Fruit fly (Drosophila melanogaster): ENCODE data around the gene CG11970.

The CG11970 gene

DNA sequence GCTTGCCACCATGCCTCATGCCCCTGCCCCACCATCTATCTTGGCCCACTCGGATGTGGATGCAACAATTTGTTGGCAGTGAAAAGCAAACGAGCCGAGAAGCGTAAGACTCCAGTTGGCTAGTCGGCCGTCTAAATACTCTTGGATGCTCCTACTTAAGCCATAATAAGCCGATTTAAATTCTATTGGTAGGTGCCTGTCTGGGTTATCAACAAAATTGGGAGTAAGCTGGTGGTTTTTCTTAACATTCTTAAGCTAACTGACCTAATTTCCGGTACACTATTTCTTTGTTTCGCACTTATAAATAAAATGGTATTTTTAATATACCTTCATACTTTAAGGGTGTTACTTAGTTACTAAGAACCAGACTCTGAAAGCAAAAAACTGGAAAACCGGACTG is 26.8 kb upstream of the CG11970 start:
- peak; percentile 3 for TF ChIP-seq vri (GFP tag; optimal IDR thresholded peaks at IDR 0.05)
- peak; percentile 37 for TF ChIP-seq Ets96B (tag; optimal IDR thresholded peaks at IDR 0.05)
- TF ChIP-seq svp (GFP tag), result peak; percentile 83
- TF ChIP-seq CG32006 (GFP tag; optimal IDR thresholded peaks at IDR 0.05), result peak; percentile 0
- TF ChIP-seq CG3919 (GFP tag; optimal IDR thresholded peaks at IDR 0.05), result peak; percentile 3
- TF ChIP-seq CG6808 (GFP tag; optimal IDR thresholded peaks at IDR 0.05), result peak; percentile 1
- no peak for TF ChIP-seq CG11762 (GFP tag; optimal IDR thresholded peaks at IDR 0.05; ENCODE audit: insufficient read depth)
- no peak for TF ChIP-seq dac (GFP tag; optimal IDR thresholded peaks at IDR 0.05)
- peak; percentile 14 for TF ChIP-seq Hr39 (GFP tag; optimal IDR thresholded peaks at IDR 0.05)
- no peak for TF ChIP-seq OdsH (GFP tag; optimal IDR thresholded peaks at IDR 0.05)
- TF ChIP-seq CG11294 (GFP tag; IDR thresholded peaks at IDR 0.05), result no peak
- TF ChIP-seq Eip75B (GFP tag; optimal IDR thresholded peaks at IDR 0.05), result peak; percentile 48
- no peak for TF ChIP-seq fkh (GFP tag; optimal IDR thresholded peaks at IDR 0.05)
- peak; percentile 28 for TF ChIP-seq esn (GFP tag; optimal IDR thresholded peaks at IDR 0.05)
- 0 out of 2 replicates have a peak, but pooled peaks have one; percentile 6 for TF ChIP-seq CG15336 (GFP tag; IDR thresholded peaks at IDR 0.05)
- peak; percentile 37 for TF ChIP-seq Sox102F (GFP tag; optimal IDR thresholded peaks at IDR 0.05)
- TF ChIP-seq CG10669 (GFP tag; optimal IDR thresholded peaks at IDR 0.05), result peak; percentile 9
- TF ChIP-seq ss (GFP tag; optimal IDR thresholded peaks at IDR 0.05), result peak in 1 of 2 experiments; percentile 47
- no peak for TF ChIP-seq CG6792 (GFP tag; optimal IDR thresholded peaks at IDR 0.05)
- TF ChIP-seq lz (GFP tag; optimal IDR thresholded peaks at IDR 0.05), result peak; percentile 37
- no peak for TF ChIP-seq Blimp-1 (GFP tag; optimal IDR thresholded peaks at IDR 0.05)
- TF ChIP-seq CG31627 (GFP tag; optimal IDR thresholded peaks at IDR 0.05), result peak; percentile 32
- TF ChIP-seq topi (GFP tag; optimal IDR thresholded peaks at IDR 0.05), result peak; percentile 19
- peak; percentile 38 for TF ChIP-seq cyc (GFP tag; optimal IDR thresholded peaks at IDR 0.05)
- peak; percentile 4 for TF ChIP-seq acj6 (GFP tag; optimal IDR thresholded peaks at IDR 0.05)
- TF ChIP-seq pdm3 (GFP tag; optimal IDR thresholded peaks at IDR 0.05), result peak; percentile 30
- TF ChIP-seq CG3032 (tag; optimal IDR thresholded peaks at IDR 0.05), result peak; percentile 38
- no peak for TF ChIP-seq spab (GFP tag; optimal IDR thresholded peaks at IDR 0.05)
- peak; percentile 75 for TF ChIP-seq dsx (GFP tag; optimal IDR thresholded peaks at IDR 0.05; ENCODE audit: poor library complexity, severe bottlenecking)
- TF ChIP-seq Met (GFP tag; optimal IDR thresholded peaks at IDR 0.05), result peak; percentile 34
- TF ChIP-seq Eip93F (GFP tag; optimal IDR thresholded peaks at IDR 0.05), result no peak
- TF ChIP-seq Smox (GFP tag; optimal IDR thresholded peaks at IDR 0.05), result peak; percentile 13
- TF ChIP-seq Sox14 (GFP tag; optimal IDR thresholded peaks at IDR 0.05), result peak; percentile 31
- peak; percentile 75 for TF ChIP-seq Eip78C (GFP tag)

DNA sequence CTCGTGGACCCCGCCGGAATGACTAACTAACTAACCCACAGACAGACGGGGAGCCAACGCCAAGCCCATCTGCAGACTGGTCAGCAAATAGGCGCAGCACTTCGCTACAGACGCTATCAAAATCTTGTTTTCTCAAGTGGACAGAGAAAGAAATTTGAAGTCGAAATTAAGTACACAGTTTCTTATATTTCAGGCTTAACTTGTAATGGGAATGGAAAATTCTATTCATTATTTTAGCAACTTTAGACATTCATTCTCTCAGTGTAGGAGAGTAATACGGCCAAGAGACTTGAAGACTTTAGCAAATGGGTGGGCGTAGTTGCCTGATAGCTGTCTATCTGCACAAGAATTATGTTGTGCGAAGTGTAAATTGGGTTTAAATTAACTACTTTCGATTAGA is 26.2 kb upstream of the CG11970 start:
- no peak for TF ChIP-seq esn (GFP tag; optimal IDR thresholded peaks at IDR 0.05)
- peak; percentile 64 for TF ChIP-seq CG6808 (GFP tag; optimal IDR thresholded peaks at IDR 0.05)
- TF ChIP-seq Ets21C (GFP tag; optimal IDR thresholded peaks at IDR 0.05), result no peak
- TF ChIP-seq Hr38 (GFP tag; optimal IDR thresholded peaks at IDR 0.05), result no peak
- peak; percentile 30 for TF ChIP-seq topi (GFP tag; optimal IDR thresholded peaks at IDR 0.05)
- peak; percentile 42 for TF ChIP-seq achi (GFP tag; optimal IDR thresholded peaks at IDR 0.05)
- TF ChIP-seq CG8632 (GFP tag; optimal IDR thresholded peaks at IDR 0.05), result peak; percentile 38
- TF ChIP-seq CG3032 (tag; optimal IDR thresholded peaks at IDR 0.05), result peak; percentile 72
- peak; percentile 39 for TF ChIP-seq dsx (GFP tag; optimal IDR thresholded peaks at IDR 0.05; ENCODE audit: poor library complexity, severe bottlenecking)
- TF ChIP-seq fd59A (GFP tag; optimal IDR thresholded peaks at IDR 0.05), result peak; percentile 56
- peak; percentile 41 for TF ChIP-seq pdm3 (GFP tag; optimal IDR thresholded peaks at IDR 0.05)
- TF ChIP-seq spab (GFP tag; optimal IDR thresholded peaks at IDR 0.05), result peak; percentile 37
- TF ChIP-seq Gug (GFP tag; IDR thresholded peaks at IDR 0.05), result peak; percentile 43; the same call in 1 of the 2 replicates
- no peak for TF ChIP-seq CG34406 (GFP tag; optimal IDR thresholded peaks at IDR 0.05)
- peak; percentile 73 for TF ChIP-seq Ets96B (tag; optimal IDR thresholded peaks at IDR 0.05)
- peak; percentile 10 for TF ChIP-seq CG6276 (GFP tag; optimal IDR thresholded peaks at IDR 0.05)
- TF ChIP-seq CG3919 (GFP tag; optimal IDR thresholded peaks at IDR 0.05), result peak; percentile 67
- TF ChIP-seq Hr4 (GFP tag; optimal IDR thresholded peaks at IDR 0.05), result peak; percentile 49
- TF ChIP-seq Met (GFP tag; optimal IDR thresholded peaks at IDR 0.05), result no peak
- no peak for TF ChIP-seq CG11762 (GFP tag; optimal IDR thresholded peaks at IDR 0.05; ENCODE audit: insufficient read depth)
- peak; percentile 83 for TF ChIP-seq CG6163 (GFP tag; IDR thresholded peaks at IDR 0.05)
- TF ChIP-seq CG10669 (GFP tag; optimal IDR thresholded peaks at IDR 0.05), result peak; percentile 65
- TF ChIP-seq salr (GFP tag; optimal IDR thresholded peaks at IDR 0.05), result peak; percentile 35 to 45
- no peak for TF ChIP-seq fkh (GFP tag; optimal IDR thresholded peaks at IDR 0.05)
- TF ChIP-seq CG10631 (GFP tag; optimal IDR thresholded peaks at IDR 0.05), result peak; percentile 75
- TF ChIP-seq Sox102F (GFP tag; optimal IDR thresholded peaks at IDR 0.05), result no peak
- TF ChIP-seq net (GFP tag; optimal IDR thresholded peaks at IDR 0.05), result peak; percentile 45
- peak; percentile 39 for TF ChIP-seq acj6 (GFP tag; optimal IDR thresholded peaks at IDR 0.05)
- no peak for TF ChIP-seq CG11902 (GFP tag; optimal IDR thresholded peaks at IDR 0.05)
- peak; percentile 61 for TF ChIP-seq CG32006 (GFP tag; optimal IDR thresholded peaks at IDR 0.05)
- no peak for TF ChIP-seq CG6792 (GFP tag; optimal IDR thresholded peaks at IDR 0.05)
- TF ChIP-seq Eip75B (GFP tag; optimal IDR thresholded peaks at IDR 0.05), result peak; percentile 53
